Fruit fly (Drosophila melanogaster) whole organism, adult: Measurements from ENCODE around the gene Nhe3.
A peak's percentile ranks its signal among the peaks of the same experiment; 100 is the strongest.

ENCODE experiments used
- CG11617 ChIP-seq: fragments of 200-800 bp; sonication (Bioruptor generic); optimal IDR thresholded peaks from 2 replicates; lab custom pipeline; 2017; ENCODE audit warnings: mild to moderate bottlenecking, missing biosample characterization, missing genetic modification reagents, missing genetic modification characterization
- CG12768 ChIP-seq: fragments of 200-800 bp; sonication (Bioruptor generic); optimal IDR thresholded peaks from 2 replicates; lab custom pipeline; 2017; ENCODE audit warnings: missing biosample characterization, missing genetic modification characterization, mild to moderate bottlenecking, moderate library complexity, missing genetic modification reagents
- CG14711 ChIP-seq: fragments of 200-800 bp; sonication (Bioruptor generic); optimal IDR thresholded peaks from 2 replicates; lab custom pipeline; 2018; ENCODE audit warnings: missing biosample characterization, mild to moderate bottlenecking, missing genetic modification characterization, moderate library complexity
- CG1620 ChIP-seq: fragments of 200-800 bp; sonication (Bioruptor generic); optimal IDR thresholded peaks from 2 replicates; lab custom pipeline; 2016; ENCODE audit warnings: missing biosample characterization, missing genetic modification characterization
- CG33017 ChIP-seq: fragments of 200-800 bp; sonication (Bioruptor generic); optimal IDR thresholded peaks from 2 replicates; lab custom pipeline; 2018; ENCODE audit warnings: missing biosample characterization, mild to moderate bottlenecking, missing genetic modification characterization, moderate library complexity
- CG5204 ChIP-seq: fragments of 200-800 bp; sonication (Bioruptor generic); optimal IDR thresholded peaks from 2 replicates; lab custom pipeline; 2016; ENCODE audit warnings: missing biosample characterization, missing genetic modification characterization
- CG7045 ChIP-seq: fragments of 200-800 bp; sonication (Bioruptor generic); optimal IDR thresholded peaks from 2 replicates; lab custom pipeline; 2017; ENCODE audit warnings: missing biosample characterization, mild to moderate bottlenecking, missing genetic modification characterization
- CG7101 ChIP-seq: fragments of 200-800 bp; sonication (Bioruptor generic); optimal IDR thresholded peaks from 2 replicates; lab custom pipeline; 2018; ENCODE audit warnings: missing biosample characterization, mild to moderate bottlenecking, missing genetic modification characterization, moderate library complexity
- Clk ChIP-seq: fragments of 200-800 bp; sonication (Bioruptor generic); optimal IDR thresholded peaks from 2 replicates; lab custom pipeline; 2017; ENCODE audit warnings: missing biosample characterization, missing genetic modification characterization
- Crg-1 ChIP-seq: fragments of 200-800 bp; sonication (Bioruptor generic); optimal IDR thresholded peaks from 2 replicates; lab custom pipeline; 2016; ENCODE audit warnings: missing biosample characterization, missing genetic modification characterization
- Hr96 ChIP-seq: fragments of 200-800 bp; sonication (Bioruptor generic); optimal IDR thresholded peaks from 2 replicates; lab custom pipeline; 2016; ENCODE audit warnings: missing biosample characterization, missing genetic modification characterization
- Mnt ChIP-seq: fragments of 200-800 bp; sonication (Bioruptor generic); optimal IDR thresholded peaks from 2 replicates; lab custom pipeline; 2016; ENCODE audit warnings: missing biosample characterization, mild to moderate bottlenecking, missing genetic modification characterization
- bab1 ChIP-seq: fragments of 200-800 bp; sonication (Bioruptor generic); optimal IDR thresholded peaks from 3 replicates; lab custom pipeline; 2019; ENCODE audit warnings: missing biosample characterization, mild to moderate bottlenecking, missing genetic modification characterization, moderate library complexity
- cic ChIP-seq: fragments of 200-800 bp; sonication (Bioruptor generic); optimal IDR thresholded peaks from 2 replicates; lab custom pipeline; 2017; ENCODE audit warnings: missing biosample characterization, mild to moderate bottlenecking, missing genetic modification characterization, moderate library complexity
- cnc ChIP-seq, 2 experiments: fragments of >200 bp; optimal IDR thresholded peaks; 2 replicates each; lab custom pipeline; 2017
- kay ChIP-seq: fragments of 200-800 bp; sonication (Bioruptor generic); peaks from one replicate; lab custom pipeline; 2016; ENCODE audit warnings: missing biosample characterization, missing genetic modification characterization, borderline replicate concordance
- ovo ChIP-seq: fragments of 200-800 bp; sonication (Bioruptor generic); optimal IDR thresholded peaks from 2 replicates; lab custom pipeline; 2016; ENCODE audit warnings: missing biosample characterization, missing genetic modification characterization
- pad ChIP-seq: fragments of 200-800 bp; sonication (Bioruptor generic); optimal IDR thresholded peaks from 3 replicates; lab custom pipeline; 2017; ENCODE audit warnings: missing biosample characterization, missing genetic modification characterization, mild to moderate bottlenecking, moderate library complexity, missing genetic modification reagents
- tj ChIP-seq: fragments of 200-800 bp; sonication (Bioruptor generic); optimal IDR thresholded peaks from 3 replicates; lab custom pipeline; 2017; ENCODE audit warnings: missing biosample characterization, mild to moderate bottlenecking, missing genetic modification characterization, moderate library complexity
- toe ChIP-seq: fragments of 200-800 bp; sonication (Bioruptor generic); optimal IDR thresholded peaks from 2 replicates; lab custom pipeline; 2016; ENCODE audit warnings: missing biosample characterization, missing genetic modification characterization

Nhe3 gene

DNA sequence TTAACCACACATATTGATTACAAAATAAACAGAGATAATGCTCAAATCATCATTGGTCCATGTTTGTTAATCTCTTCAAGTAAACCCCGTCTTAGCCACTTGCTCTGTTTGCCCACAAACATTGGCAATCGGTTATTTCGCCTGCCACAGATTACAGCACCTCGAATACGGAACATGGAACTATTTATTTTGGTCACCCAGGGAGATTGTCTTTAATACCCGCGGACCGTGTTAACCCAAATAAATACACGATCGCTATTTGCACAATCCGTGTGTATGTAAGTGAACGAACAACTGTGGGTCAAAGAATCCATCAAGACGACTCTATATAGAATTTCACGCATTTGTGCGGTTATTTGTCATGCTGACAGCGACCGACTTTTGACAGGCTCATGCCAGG lies 16.6 kb upstream of the Nhe3 start:
- no peak for TF ChIP-seq pad (GFP tag; lab: Kevin White, UChicago)
- no peak for TF ChIP-seq cnc (optimal IDR thresholded peaks at IDR 0.05; lab: Kevin White, UChicago)
- TF ChIP-seq CG33017, result no peak
- TF ChIP-seq Hr96 (GFP tag; lab: Kevin White, UChicago), result no peak
- TF ChIP-seq CG5204 (GFP tag; lab: Kevin White, UChicago), result no peak
- no peak for TF ChIP-seq Mnt (GFP tag; lab: Kevin White, UChicago)
- TF ChIP-seq cic, result no peak
- TF ChIP-seq CG14711 (tag; lab: Kevin White, UChicago), result no peak
- no peak for TF ChIP-seq CG1620 (GFP tag; lab: Kevin White, UChicago)
- TF ChIP-seq kay (GFP tag; lab: Kevin White, UChicago), result no peak
- TF ChIP-seq ovo (GFP tag; lab: Kevin White, UChicago), result no peak
- no peak for TF ChIP-seq CG7045 (GFP tag; lab: Kevin White, UChicago)
- no peak for TF ChIP-seq Clk

dm6 chr2L:6698387-6698786 lies 14.2 kb upstream of the Nhe3 start:
- no peak for TF ChIP-seq CG1620 (GFP tag; lab: Kevin White, UChicago)

DNA sequence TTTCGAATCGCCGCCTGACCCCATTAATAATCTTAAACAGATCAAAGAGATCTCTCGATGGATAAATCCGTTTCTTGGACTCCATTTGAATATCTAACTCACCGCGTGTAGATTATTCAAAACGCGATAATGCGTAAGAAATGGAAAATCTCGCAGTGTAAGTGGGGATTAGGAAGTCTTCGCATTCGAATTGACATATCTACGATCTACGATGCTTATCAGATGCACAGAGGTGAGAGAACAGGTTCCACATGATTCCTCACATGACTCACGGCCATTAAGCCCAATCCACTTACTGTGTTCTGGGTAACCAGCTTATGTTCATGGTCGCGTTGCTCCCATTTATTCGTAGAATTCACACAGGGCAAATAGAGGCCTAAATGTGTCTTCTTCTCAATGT lies 12.1 kb upstream of the Nhe3 start:
- TF ChIP-seq CG5204 (GFP tag; lab: Kevin White, UChicago), result no peak
- TF ChIP-seq CG33017, result no peak
- no peak for TF ChIP-seq CG11617 (GFP tag; lab: Kevin White, UChicago)
- no peak for TF ChIP-seq CG14711 (tag; lab: Kevin White, UChicago)
- TF ChIP-seq tj (GFP tag; lab: Kevin White, UChicago), result no peak
- TF ChIP-seq Mnt (GFP tag; lab: Kevin White, UChicago), result no peak
- no peak for TF ChIP-seq Crg-1 (GFP tag; lab: Kevin White, UChicago)
- TF ChIP-seq cic, result no peak
- TF ChIP-seq ovo (GFP tag; lab: Kevin White, UChicago), result no peak
- no peak for TF ChIP-seq Clk
- TF ChIP-seq cnc (optimal IDR thresholded peaks at IDR 0.05; lab: Kevin White, UChicago), result no peak
- TF ChIP-seq bab1 (GFP tag; lab: Kevin White, UChicago), result no peak
- no peak for TF ChIP-seq kay (GFP tag; lab: Kevin White, UChicago)
- TF ChIP-seq pad (GFP tag; lab: Kevin White, UChicago), result no peak
- no peak for TF ChIP-seq CG1620 (GFP tag; lab: Kevin White, UChicago)
- TF ChIP-seq toe (GFP tag; lab: Kevin White, UChicago), result no peak
- TF ChIP-seq CG7101 (tag; lab: Kevin White, UChicago), result no peak
- TF ChIP-seq CG7045 (GFP tag; lab: Kevin White, UChicago), result no peak

DNA sequence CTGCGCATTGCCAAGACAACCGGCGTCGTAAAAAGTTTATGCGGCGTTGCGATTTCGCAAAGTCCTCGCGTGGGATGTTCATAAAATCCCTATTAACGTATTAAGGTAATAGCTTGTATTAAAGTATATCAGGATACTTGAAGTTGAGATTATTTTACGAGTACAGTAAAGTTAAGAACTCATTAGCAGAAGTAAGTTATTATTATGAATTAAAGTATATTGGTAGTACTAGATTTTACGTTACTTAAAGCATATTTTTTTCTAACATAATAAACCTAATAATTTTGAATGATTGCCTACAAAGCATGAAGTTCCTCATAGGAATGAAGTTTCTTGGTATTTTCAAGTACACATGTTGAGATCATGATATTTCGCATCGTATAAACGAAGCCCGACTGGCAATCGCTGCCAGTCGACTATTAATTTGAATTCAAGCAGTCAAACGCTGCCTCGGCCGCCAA lies 9.7 kb upstream of the Nhe3 start:
- no peak for TF ChIP-seq toe (GFP tag; lab: Kevin White, UChicago)
- no peak for TF ChIP-seq CG7101 (tag; lab: Kevin White, UChicago)
- TF ChIP-seq CG33017, result no peak
- no peak for TF ChIP-seq CG5204 (GFP tag; lab: Kevin White, UChicago)
- TF ChIP-seq kay (GFP tag; lab: Kevin White, UChicago), result no peak
- no peak for TF ChIP-seq cnc (optimal IDR thresholded peaks at IDR 0.05; lab: Kevin White, UChicago)
- no peak for TF ChIP-seq ovo (GFP tag; lab: Kevin White, UChicago)
- no peak for TF ChIP-seq CG12768 (GFP tag; lab: Kevin White, UChicago)
- TF ChIP-seq tj (GFP tag; lab: Kevin White, UChicago), result no peak
- no peak for TF ChIP-seq Hr96 (GFP tag; lab: Kevin White, UChicago)
- no peak for TF ChIP-seq CG11617 (GFP tag; lab: Kevin White, UChicago)
- TF ChIP-seq CG7045 (GFP tag; lab: Kevin White, UChicago), result no peak
- no peak for TF ChIP-seq Clk
- TF ChIP-seq Crg-1 (GFP tag; lab: Kevin White, UChicago), result no peak
- TF ChIP-seq CG14711 (tag; lab: Kevin White, UChicago), result no peak
- no peak for TF ChIP-seq cic
- no peak for TF ChIP-seq bab1 (GFP tag; lab: Kevin White, UChicago)
- TF ChIP-seq CG1620 (GFP tag; lab: Kevin White, UChicago), result no peak
- TF ChIP-seq Mnt (GFP tag; lab: Kevin White, UChicago), result no peak
- TF ChIP-seq pad (GFP tag; lab: Kevin White, UChicago), result no peak

DNA sequence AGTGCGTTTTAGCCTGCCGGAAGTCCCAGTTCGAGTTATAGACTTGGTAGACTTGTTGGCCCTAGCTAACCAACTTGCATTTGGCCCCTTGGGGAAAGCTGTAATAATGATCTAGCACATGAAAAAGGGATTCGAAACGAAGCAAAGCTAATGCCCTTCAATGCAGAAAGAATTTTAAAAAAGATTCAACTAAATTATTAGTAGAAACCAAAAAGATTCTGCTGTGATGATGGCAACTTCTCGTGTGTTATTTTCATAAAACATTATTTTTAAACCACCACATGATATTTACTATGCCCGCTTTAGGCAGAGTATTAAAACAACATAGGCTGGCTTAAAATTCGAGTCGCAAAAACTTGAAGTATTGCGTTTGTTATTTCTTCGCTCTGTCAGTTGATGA lies 7.9 kb upstream of the Nhe3 start:
- TF ChIP-seq pad (GFP tag; lab: Kevin White, UChicago), result no peak

dm6 chr2L:6686612-6687011 lies 2.4 kb upstream of the Nhe3 start, which contains the start of gene CG11327:
Gene CG11327 (minus strand): TSS chr2L:6686712.
- TF ChIP-seq bab1 (GFP tag; lab: Kevin White, UChicago) (no peak), Crg-1 (GFP tag; lab: Kevin White, UChicago) (no peak)

DNA sequence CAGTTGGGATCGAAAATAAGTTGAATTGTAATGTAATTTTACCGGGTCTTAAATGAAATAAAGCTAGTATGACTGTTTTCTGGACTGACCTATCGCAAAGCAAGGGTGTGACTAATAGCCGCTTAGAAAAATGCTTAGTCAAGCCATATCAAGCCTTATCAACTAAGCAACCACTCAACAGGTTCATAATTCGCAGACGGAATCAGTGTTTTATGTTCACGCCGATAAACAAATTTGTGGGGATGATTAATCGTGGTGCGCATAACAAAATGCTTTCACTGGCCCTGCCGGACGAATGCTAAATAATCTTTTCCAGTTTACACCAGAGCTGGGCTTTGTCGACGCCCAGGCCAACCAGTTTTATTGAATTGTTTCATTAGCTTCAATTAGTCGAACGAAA lies 1.3 kb downstream of the Nhe3 start:
- TF ChIP-seq cic, result no peak
- TF ChIP-seq cnc (optimal IDR thresholded peaks at IDR 0.05; lab: Kevin White, UChicago), result peak in 1 of 2 experiments; percentile 38
- peak; percentile 81 for TF ChIP-seq kay (GFP tag; lab: Kevin White, UChicago)
- no peak for TF ChIP-seq bab1 (GFP tag; lab: Kevin White, UChicago)
- TF ChIP-seq tj (GFP tag; lab: Kevin White, UChicago), result peak; percentile 73
